Fruit fly (Drosophila melanogaster) whole organism, embryonic: ENCODE data around the gene CG13810.

Source experiments
- Ada2b ChIP-seq: fragments of 200-800 bp; sonication (Bioruptor generic); IDR thresholded peaks from 2 replicates; pipeline ENCODE4 v1.3.6; 2022; ENCODE audit warnings: missing biosample characterization, missing genetic modification characterization
- Aef1 ChIP-seq: fragments of 200-800 bp; sonication (Bioruptor generic); IDR thresholded peaks from 3 replicates; pipeline ENCODE4 v1.3.6; 2022; ENCODE audit warnings: missing biosample characterization, missing genetic modification characterization
- Atf6 ChIP-seq: fragments of 200-800 bp; sonication (Bioruptor generic); IDR thresholded peaks from 2 replicates; pipeline ENCODE4 v1.3.6; 2022; ENCODE audit warnings: missing biosample characterization, missing genetic modification characterization
- CG10209 ChIP-seq: fragments of 200-800 bp; sonication (Bioruptor generic); optimal IDR thresholded peaks from 3 replicates; lab custom pipeline; 2017; ENCODE audit warnings: missing biosample characterization, mild to moderate bottlenecking, missing genetic modification characterization, missing genetic modification reagents
- CG10366 ChIP-seq: fragments of 200-800 bp; sonication (Bioruptor generic); IDR thresholded peaks from 2 replicates; pipeline ENCODE4 v1.3.6; 2022; ENCODE audit warnings: missing biosample characterization, missing genetic modification characterization
- CG10959 ChIP-seq: fragments of 200-800 bp; sonication (Bioruptor generic); IDR thresholded peaks from 2 replicates; pipeline ENCODE4 v1.3.6; 2022; ENCODE audit warnings: missing biosample characterization, missing genetic modification characterization
- CG11560 ChIP-seq: fragments of 200-800 bp; sonication (Bioruptor generic); IDR thresholded peaks from 3 replicates; pipeline ENCODE4 v1.3.6; 2022; ENCODE audit warnings: missing biosample characterization, missing genetic modification characterization
- CG11696 ChIP-seq: fragments of 200-800 bp; sonication (Bioruptor generic); IDR thresholded peaks from 2 replicates; pipeline ENCODE4 v1.3.6; 2022; ENCODE audit warnings: missing biosample characterization, missing genetic modification characterization
- CG12219 ChIP-seq: fragments of 200-800 bp; sonication (Bioruptor generic); optimal IDR thresholded peaks from 3 replicates; lab custom pipeline; 2018; ENCODE audit warnings: missing biosample characterization, mild to moderate bottlenecking, missing genetic modification characterization
- CG12769 ChIP-seq: fragments of 200-800 bp; sonication (Bioruptor generic); optimal IDR thresholded peaks from 2 replicates; lab custom pipeline; 2019; ENCODE audit warnings: missing biosample characterization, mild to moderate bottlenecking, missing genetic modification characterization, moderate library complexity
- CG13624 ChIP-seq: fragments of 200-800 bp; sonication (Bioruptor generic); optimal IDR thresholded peaks from 2 replicates; lab custom pipeline; 2016; ENCODE audit warnings: missing biosample characterization, missing genetic modification characterization
- CG17359 ChIP-seq: fragments of 200-800 bp; sonication (Bioruptor generic); optimal IDR thresholded peaks from 3 replicates; lab custom pipeline; 2018; ENCODE audit warnings: missing biosample characterization, mild to moderate bottlenecking, missing genetic modification characterization, moderate library complexity
- CG18764 ChIP-seq: fragments of 200-800 bp; sonication (Bioruptor generic); optimal IDR thresholded peaks from 3 replicates; lab custom pipeline; 2016; ENCODE audit warnings: missing biosample characterization, missing genetic modification characterization
- CG34224 ChIP-seq: fragments of 200-800 bp; sonication (Bioruptor generic); IDR thresholded peaks from 3 replicates; pipeline ENCODE4 v1.3.6; 2022; ENCODE audit warnings: missing biosample characterization, missing genetic modification characterization; ENCODE audit not compliant: partially characterized antibody
- CG5180 ChIP-seq: fragments of 200-800 bp; sonication (Bioruptor generic); optimal IDR thresholded peaks from 3 replicates; lab custom pipeline; 2017; ENCODE audit warnings: missing biosample characterization, missing genetic modification characterization, mild to moderate bottlenecking, moderate library complexity, missing genetic modification reagents
- CG7839 ChIP-seq: fragments of 200-800 bp; sonication (Bioruptor generic); optimal IDR thresholded peaks from 3 replicates; lab custom pipeline; 2018; ENCODE audit warnings: missing biosample characterization, mild to moderate bottlenecking, missing genetic modification characterization, moderate library complexity
- CG9817 ChIP-seq: fragments of 200-800 bp; sonication (Bioruptor generic); optimal IDR thresholded peaks from 2 replicates; lab custom pipeline; 2018; ENCODE audit warnings: missing biosample characterization, mild to moderate bottlenecking, missing genetic modification characterization, moderate library complexity
- Dfd ChIP-seq, 2 experiments: fragments of >200 bp; optimal IDR thresholded peaks; 2 replicates each; lab custom pipeline; 2017; ENCODE audit warnings: missing biosample characterization in 2 of 2, missing genetic modification characterization in 2 of 2
- Eip74EF ChIP-seq, 2 experiments: fragments of 200-800 bp in 1 of 2; fragments of >200 bp in 1 of 2; sonication (Bioruptor generic) in 1 of 2; optimal IDR thresholded peaks; 2 replicates each; lab custom pipeline; 2017 to 2019; ENCODE audit warnings: missing biosample characterization in 2 of 2, missing genetic modification characterization in 2 of 2, mild to moderate bottlenecking in 1 of 2, moderate library complexity in 1 of 2
- GATAe ChIP-seq: fragments of 200-800 bp; sonication (Bioruptor generic); conservative IDR thresholded peaks from 2 replicates; pipeline ENCODE4 v1.3.6; 2022; ENCODE audit warnings: missing biosample characterization, missing genetic modification characterization
- HLH54F ChIP-seq: fragments of 200-800 bp; sonication (Bioruptor generic); optimal IDR thresholded peaks from 3 replicates; lab custom pipeline; 2016; ENCODE audit warnings: missing biosample characterization, missing genetic modification characterization
- Mad ChIP-seq: fragments of 200-800 bp; sonication (Bioruptor generic); optimal IDR thresholded peaks from 2 replicates; lab custom pipeline; 2016; ENCODE audit warnings: missing biosample characterization, missing genetic modification characterization
- Mes4 ChIP-seq: fragments of 200-800 bp; sonication (Bioruptor generic); optimal IDR thresholded peaks from 2 replicates; lab custom pipeline; 2016; ENCODE audit warnings: missing biosample characterization, missing genetic modification characterization
- NFAT ChIP-seq: fragments of 200-800 bp; sonication (Bioruptor generic); IDR thresholded peaks from 2 replicates; pipeline ENCODE4 v1.3.6; 2022; ENCODE audit warnings: missing biosample characterization, missing genetic modification characterization
- NK7.1 ChIP-seq: fragments of 200-800 bp; sonication (Bioruptor generic); optimal IDR thresholded peaks from 3 replicates; lab custom pipeline; 2016; ENCODE audit warnings: missing biosample characterization, missing genetic modification characterization
- Nf-YC ChIP-seq: fragments of 200-800 bp; optimal IDR thresholded peaks from 3 replicates; lab custom pipeline; 2019; ENCODE audit warnings: missing biosample characterization, mild to moderate bottlenecking, missing genetic modification characterization, moderate library complexity
- NfI ChIP-seq: fragments of 200-800 bp; sonication (Bioruptor generic); optimal IDR thresholded peaks from 3 replicates; lab custom pipeline; 2018; ENCODE audit warnings: missing biosample characterization, mild to moderate bottlenecking, missing genetic modification characterization, moderate library complexity
- Rfx ChIP-seq: fragments of 200-800 bp; sonication (Bioruptor generic); IDR thresholded peaks from 2 replicates; pipeline ENCODE4 v1.3.6; 2022; ENCODE audit warnings: missing biosample characterization, missing genetic modification characterization
- Side ChIP-seq: fragments of 200-800 bp; sonication (Bioruptor generic); optimal IDR thresholded peaks from 2 replicates; lab custom pipeline; 2016; ENCODE audit warnings: missing biosample characterization, missing genetic modification characterization
- Sin3A ChIP-seq: fragments of >200 bp; optimal IDR thresholded peaks from 2 replicates; lab custom pipeline; 2018
- Stat92E ChIP-seq, 3 experiments: fragments of >200 bp in 2 of 3; fragments of 200-800 bp in 1 of 3; sonication (Bioruptor generic) in 1 of 3; optimal IDR thresholded peaks; 2 replicates each; lab custom pipeline; 2017 to 2019; ENCODE audit warnings: missing biosample characterization in 3 of 3, missing genetic modification characterization in 3 of 3, mild to moderate bottlenecking in 1 of 3, moderate library complexity in 1 of 3
- TFAM ChIP-seq: fragments of 200-800 bp; sonication (Bioruptor generic); optimal IDR thresholded peaks from 2 replicates; lab custom pipeline; 2017; ENCODE audit warnings: missing biosample characterization, missing genetic modification characterization, inconsistent platforms
- Taf1 ChIP-seq: fragments of 200-800 bp; sonication (Bioruptor generic); IDR thresholded peaks from 2 replicates; pipeline ENCODE4 v1.3.6; 2022; ENCODE audit warnings: missing biosample characterization, missing genetic modification characterization
- bbx ChIP-seq: fragments of 200-800 bp; sonication (Bioruptor generic); IDR thresholded peaks from 2 replicates; pipeline ENCODE4 v1.3.6; 2022; ENCODE audit warnings: missing biosample characterization, missing genetic modification characterization; ENCODE audit not compliant: partially characterized antibody
- dati ChIP-seq: fragments of 200-800 bp; sonication (Bioruptor generic); IDR thresholded peaks from 2 replicates; pipeline ENCODE4 v1.3.6; 2022; ENCODE audit warnings: missing biosample characterization, missing genetic modification characterization
- dysf ChIP-seq: fragments of 200-800 bp; sonication (Bioruptor generic); IDR thresholded peaks from 3 replicates; pipeline ENCODE4 v1.3.6; 2022; ENCODE audit warnings: missing biosample characterization, missing genetic modification characterization
- fd102C ChIP-seq: fragments of 200-800 bp; sonication (Bioruptor generic); optimal IDR thresholded peaks from 2 replicates; lab custom pipeline; 2018; ENCODE audit warnings: missing biosample characterization, mild to moderate bottlenecking, missing genetic modification characterization, moderate library complexity
- fru ChIP-seq: fragments of >200 bp; optimal IDR thresholded peaks from 2 replicates; lab custom pipeline; 2017
- ftz-f1 ChIP-seq: fragments of 200-800 bp; sonication (Bioruptor generic); optimal IDR thresholded peaks from 2 replicates; lab custom pipeline; 2016; ENCODE audit warnings: missing biosample characterization, missing genetic modification characterization
- fu2 ChIP-seq: fragments of 200-800 bp; sonication (Bioruptor generic); optimal IDR thresholded peaks from 2 replicates; lab custom pipeline; 2016; ENCODE audit warnings: missing biosample characterization, missing genetic modification characterization
- gcm ChIP-seq: fragments of 200-800 bp; sonication (Bioruptor generic); optimal IDR thresholded peaks from 2 replicates; lab custom pipeline; 2019; ENCODE audit warnings: missing biosample characterization, mild to moderate bottlenecking, missing genetic modification characterization, moderate library complexity
- gfzf ChIP-seq: fragments of 200-800 bp; sonication (Bioruptor generic); optimal IDR thresholded peaks from 2 replicates; lab custom pipeline; 2016; ENCODE audit warnings: missing biosample characterization, mild to moderate bottlenecking, missing genetic modification characterization, moderate library complexity
- grau ChIP-seq: fragments of 200-800 bp; optimal IDR thresholded peaks from 3 replicates; lab custom pipeline; 2019; ENCODE audit warnings: missing biosample characterization, mild to moderate bottlenecking, missing genetic modification characterization, moderate library complexity
- ham ChIP-seq: fragments of 200-800 bp; sonication (Bioruptor generic); IDR thresholded peaks from 2 replicates; pipeline ENCODE4 v1.3.6; 2022; ENCODE audit warnings: missing biosample characterization, missing genetic modification characterization
- insv ChIP-seq, 2 experiments: fragments of 200-800 bp; sonication (Bioruptor generic); optimal IDR thresholded peaks; 3 replicates each; lab custom pipeline; 2016 to 2018; ENCODE audit warnings: missing biosample characterization in 2 of 2, missing genetic modification characterization in 2 of 2
- luna ChIP-seq: fragments of 200-800 bp; sonication (Bioruptor generic); optimal IDR thresholded peaks from 2 replicates; lab custom pipeline; 2016; ENCODE audit warnings: missing biosample characterization, missing genetic modification characterization
- sima ChIP-seq: fragments of 200-800 bp; sonication (Bioruptor generic); optimal IDR thresholded peaks from 2 replicates; lab custom pipeline; 2016; ENCODE audit warnings: missing biosample characterization, missing genetic modification characterization
- tna ChIP-seq: fragments of 200-800 bp; sonication (Bioruptor generic); IDR thresholded peaks from 2 replicates; pipeline ENCODE4 v1.3.6; 2022; ENCODE audit warnings: missing biosample characterization, missing genetic modification characterization; ENCODE audit not compliant: partially characterized antibody
- unpg ChIP-seq: fragments of 200-800 bp; sonication (Bioruptor generic); optimal IDR thresholded peaks from 3 replicates; lab custom pipeline; 2018; ENCODE audit warnings: missing biosample characterization, mild to moderate bottlenecking, missing genetic modification characterization, moderate library complexity
- vvl ChIP-seq: fragments of 200-800 bp; sonication (Bioruptor generic); IDR thresholded peaks from 2 replicates; pipeline ENCODE4 v1.3.6; 2022; ENCODE audit warnings: missing biosample characterization, missing genetic modification characterization
- zen ChIP-seq: fragments of 200-800 bp; sonication (Bioruptor generic); optimal IDR thresholded peaks from 3 replicates; lab custom pipeline; 2018; ENCODE audit warnings: missing biosample characterization, mild to moderate bottlenecking, missing genetic modification characterization, moderate library complexity

Gene CG13810

dm6 chr3L:2152730-2153129 is 33.0 kb upstream of the CG13810 start (continued):
- TF ChIP-seq Nf-YC (tag; lab: Kevin White, UChicago) (no peak), tna (0 out of 2 replicates have a peak, but pooled peaks have one; percentile 9), luna (GFP tag; lab: Kevin White, UChicago) (no peak), CG10209 (no peak), ftz-f1 (GFP tag; lab: Kevin White, UChicago) (peak; percentile 30), NFAT (GFP tag; lab: Robert Waterston, UW) (peak; percentile 17; the same call in 1 of the 2 replicates), fu2 (no peak), CG10366 (no peak; the same call in 1 of the 2 replicates), Side (no peak), sima (GFP tag; lab: Kevin White, UChicago) (no peak), CG9817 (tag; lab: Kevin White, UChicago) (no peak), Eip74EF (GFP tag; optimal IDR thresholded peaks at IDR 0.05; lab: Kevin White, UChicago) (no peak), CG11696 (GFP tag; lab: Robert Waterston, UW) (0 out of 2 replicates have a peak, but pooled peaks have one; percentile 15), Taf1 (GFP tag; lab: Robert Waterston, UW) (no peak), GATAe (GFP tag; lab: Robert Waterston, UW) (no peak), CG34224 (GFP tag; lab: Robert Waterston, UW) (no peak), dati (no peak), Dfd (GFP tag; optimal IDR thresholded peaks at IDR 0.05; lab: Kevin White, UChicago) (no peak), gfzf (GFP tag; lab: Kevin White, UChicago) (no peak), Rfx (GFP tag; lab: Robert Waterston, UW) (peak; percentile 45), vvl (peak; percentile 45; the same call in 1 of the 2 replicates), dysf (peak; percentile 5; the same call in 1 of the 3 replicates), fd102C (GFP tag; lab: Kevin White, UChicago) (no peak), insv (GFP tag; optimal IDR thresholded peaks at IDR 0.05; lab: Kevin White, UChicago) (no peak), CG12219 (no peak), unpg (GFP tag; lab: Kevin White, UChicago) (no peak), Mes4 (no peak), CG7839 (tag; lab: Kevin White, UChicago) (peak; percentile 21), ham (GFP tag; lab: Robert Waterston, UW) (no peak), Atf6 (GFP tag; lab: Robert Waterston, UW) (no peak), fru (lab: Kevin White, UChicago) (no peak), CG17359 (tag; lab: Kevin White, UChicago) (no peak), CG5180 (GFP tag; lab: Kevin White, UChicago) (peak; percentile 9), zen (tag; lab: Kevin White, UChicago) (no peak), bbx (no peak), Stat92E (GFP tag; optimal IDR thresholded peaks at IDR 0.05; lab: Kevin White, UChicago) (no peak), CG10959 (GFP tag; lab: Robert Waterston, UW) (0 out of 2 replicates have a peak, but pooled peaks have one; percentile 42), NfI (no peak), Sin3A (lab: Kevin White, UChicago) (no peak), CG13624 (GFP tag; lab: Kevin White, UChicago) (no peak), Ada2b (peak; percentile 19; the same call in 1 of the 2 replicates), TFAM (GFP tag; lab: Kevin White, UChicago) (no peak), CG18764 (GFP tag; lab: Kevin White, UChicago) (no peak), Aef1 (GFP tag; lab: Robert Waterston, UW) (0 out of 3 replicates have a peak, but pooled peaks have one; percentile 9), CG11560 (tag; lab: Robert Waterston, UW) (no peak), HLH54F (GFP tag; lab: Kevin White, UChicago) (no peak), CG12769 (tag; lab: Kevin White, UChicago) (peak; percentile 34), NK7.1 (GFP tag; lab: Kevin White, UChicago) (no peak), grau (no peak), Mad (no peak), gcm (GFP tag; lab: Kevin White, UChicago) (no peak)
